Fruit fly (Drosophila melanogaster) whole organism, embryonic: Measurements from ENCODE around the gene CG2865.

ENCODE experiments used
- Antp ChIP-seq: fragments of 200-800 bp; sonication (Bioruptor generic); optimal IDR thresholded peaks from 3 replicates; lab custom pipeline; 2016; ENCODE audit warnings: missing biosample characterization, missing genetic modification characterization
- BtbVII ChIP-seq: fragments of 200-800 bp; sonication (Bioruptor generic); optimal IDR thresholded peaks from 3 replicates; lab custom pipeline; 2017; ENCODE audit warnings: missing biosample characterization, mild to moderate bottlenecking, missing genetic modification characterization
- CG10267 ChIP-seq: fragments of 200-800 bp; sonication (Bioruptor generic); optimal IDR thresholded peaks from 2 replicates; lab custom pipeline; 2018; ENCODE audit warnings: missing biosample characterization, mild to moderate bottlenecking, missing genetic modification characterization, moderate library complexity
- CG10274 ChIP-seq: fragments of 200-800 bp; sonication (Bioruptor generic); optimal IDR thresholded peaks from 3 replicates; lab custom pipeline; 2017; ENCODE audit warnings: missing biosample characterization, mild to moderate bottlenecking, missing genetic modification characterization
- CG11723 ChIP-seq: fragments of 200-800 bp; sonication (Bioruptor generic); optimal IDR thresholded peaks from 2 replicates; lab custom pipeline; 2017; ENCODE audit warnings: missing biosample characterization, mild to moderate bottlenecking, missing genetic modification characterization
- CG12391 ChIP-seq: fragments of 200-800 bp; sonication (Bioruptor generic); optimal IDR thresholded peaks from 3 replicates; lab custom pipeline; 2018; ENCODE audit warnings: missing biosample characterization, mild to moderate bottlenecking, missing genetic modification characterization, moderate library complexity
- CG13296 ChIP-seq: fragments of 200-800 bp; sonication (Bioruptor generic); optimal IDR thresholded peaks from 3 replicates; lab custom pipeline; 2018; ENCODE audit warnings: missing biosample characterization, mild to moderate bottlenecking, missing genetic modification characterization
- CG14667 ChIP-seq: fragments of 200-800 bp; sonication (Bioruptor generic); IDR thresholded peaks from 2 replicates; pipeline ENCODE4 v1.3.6; 2022; ENCODE audit warnings: missing biosample characterization, missing genetic modification characterization
- CG15601 ChIP-seq: fragments of 200-800 bp; sonication (Bioruptor generic); optimal IDR thresholded peaks from 3 replicates; lab custom pipeline; 2019; ENCODE audit warnings: missing biosample characterization, mild to moderate bottlenecking, missing genetic modification characterization, moderate library complexity
- CG15696 ChIP-seq: fragments of 200-800 bp; sonication (Bioruptor generic); optimal IDR thresholded peaks from 2 replicates; lab custom pipeline; 2019; ENCODE audit warnings: missing biosample characterization, mild to moderate bottlenecking, missing genetic modification characterization, moderate library complexity
- CG16813 ChIP-seq: fragments of 200-800 bp; sonication (Bioruptor generic); IDR thresholded peaks from 3 replicates; pipeline ENCODE4 v1.3.6; 2022; ENCODE audit warnings: missing biosample characterization, missing genetic modification characterization; ENCODE audit not compliant: partially characterized antibody
- CG17829 ChIP-seq: fragments of 200-800 bp; optimal IDR thresholded peaks from 2 replicates; lab custom pipeline; 2019; ENCODE audit warnings: missing biosample characterization, mild to moderate bottlenecking, missing genetic modification characterization, moderate library complexity
- CG18476 ChIP-seq: fragments of 200-800 bp; sonication (Bioruptor generic); optimal IDR thresholded peaks from 2 replicates; lab custom pipeline; 2016; ENCODE audit warnings: missing biosample characterization, mild to moderate bottlenecking, missing genetic modification characterization
- CG18764 ChIP-seq: fragments of 200-800 bp; sonication (Bioruptor generic); optimal IDR thresholded peaks from 3 replicates; lab custom pipeline; 2016; ENCODE audit warnings: missing biosample characterization, missing genetic modification characterization
- CG4424 ChIP-seq: fragments of 200-800 bp; sonication (Bioruptor generic); optimal IDR thresholded peaks from 3 replicates; lab custom pipeline; 2016; ENCODE audit warnings: missing biosample characterization, missing genetic modification characterization
- CG7357 ChIP-seq: fragments of 200-800 bp; sonication (Bioruptor generic); IDR thresholded peaks from 3 replicates; pipeline ENCODE4 v1.3.6; 2022; ENCODE audit warnings: missing biosample characterization, missing genetic modification characterization
- CG7556 ChIP-seq: fragments of 200-800 bp; sonication (Bioruptor generic); optimal IDR thresholded peaks from 2 replicates; lab custom pipeline; 2017; ENCODE audit warnings: missing biosample characterization, mild to moderate bottlenecking, missing genetic modification characterization
- CG8388 ChIP-seq: fragments of 200-800 bp; sonication (Bioruptor generic); optimal IDR thresholded peaks from 2 replicates; lab custom pipeline; 2019; ENCODE audit warnings: missing biosample characterization, mild to moderate bottlenecking, missing genetic modification characterization, moderate library complexity
- CG8478 ChIP-seq: fragments of >200 bp; optimal IDR thresholded peaks from 2 replicates; lab custom pipeline; 2018
- CG9215 ChIP-seq: fragments of 200-800 bp; sonication (Bioruptor generic); IDR thresholded peaks from 2 replicates; pipeline ENCODE4 v1.3.6; 2022; ENCODE audit warnings: missing biosample characterization, missing genetic modification characterization
- CG9817 ChIP-seq: fragments of 200-800 bp; sonication (Bioruptor generic); optimal IDR thresholded peaks from 2 replicates; lab custom pipeline; 2018; ENCODE audit warnings: missing biosample characterization, mild to moderate bottlenecking, missing genetic modification characterization, moderate library complexity
- CG9932 ChIP-seq: fragments of 200-800 bp; sonication (Bioruptor generic); IDR thresholded peaks from 2 replicates; pipeline ENCODE4 v1.3.6; 2022; ENCODE audit warnings: missing biosample characterization, missing genetic modification characterization
- D19B ChIP-seq: fragments of 200-800 bp; sonication (Bioruptor generic); optimal IDR thresholded peaks from 2 replicates; lab custom pipeline; 2017; ENCODE audit warnings: missing biosample characterization, mild to moderate bottlenecking, missing genetic modification characterization
- Deaf1 ChIP-seq: fragments of 200-800 bp; optimal IDR thresholded peaks from 3 replicates; lab custom pipeline; 2019; ENCODE audit warnings: missing biosample characterization, mild to moderate bottlenecking, missing genetic modification characterization, moderate library complexity
- E2f1 ChIP-seq: fragments of 200-800 bp; sonication (Bioruptor generic); IDR thresholded peaks from 2 replicates; pipeline ENCODE4 v1.3.6; 2022; ENCODE audit warnings: missing biosample characterization, missing genetic modification characterization
- Gug ChIP-seq: fragments of 200-800 bp; sonication (Bioruptor generic); IDR thresholded peaks from 4 replicates; pipeline ENCODE4 v1.3.6; 2022; ENCODE audit warnings: missing biosample characterization, missing genetic modification characterization
- HLH54F ChIP-seq: fragments of 200-800 bp; sonication (Bioruptor generic); optimal IDR thresholded peaks from 3 replicates; lab custom pipeline; 2016; ENCODE audit warnings: missing biosample characterization, missing genetic modification characterization
- Hr78 ChIP-seq, 2 experiments: fragments of 200-800 bp in 1 of 2; fragments of >200 bp in 1 of 2; sonication (Bioruptor generic) in 1 of 2; optimal IDR thresholded peaks; 2 replicates each; lab custom pipeline; 2017 to 2019; ENCODE audit warnings: missing biosample characterization in 2 of 2, missing genetic modification characterization in 2 of 2, mild to moderate bottlenecking in 1 of 2, moderate library complexity in 1 of 2
- Mad ChIP-seq: fragments of 200-800 bp; sonication (Bioruptor generic); optimal IDR thresholded peaks from 2 replicates; lab custom pipeline; 2016; ENCODE audit warnings: missing biosample characterization, missing genetic modification characterization
- NC2α ChIP-seq: fragments of 200-800 bp; sonication (Bioruptor generic); optimal IDR thresholded peaks from 2 replicates; lab custom pipeline; 2016; ENCODE audit warnings: missing biosample characterization, missing genetic modification characterization
- Neu2 ChIP-seq: fragments of 200-800 bp; sonication (Bioruptor generic); optimal IDR thresholded peaks from 3 replicates; lab custom pipeline; 2016; ENCODE audit warnings: missing biosample characterization, missing genetic modification characterization, borderline replicate concordance
- Vsx1 ChIP-seq: fragments of 200-800 bp; sonication (Bioruptor generic); optimal IDR thresholded peaks from 2 replicates; lab custom pipeline; 2017; ENCODE audit warnings: missing biosample characterization, mild to moderate bottlenecking, missing genetic modification characterization, missing genetic modification reagents
- abd-A ChIP-seq: fragments of 200-800 bp; sonication (Bioruptor generic); optimal IDR thresholded peaks from 3 replicates; lab custom pipeline; 2019; ENCODE audit warnings: missing biosample characterization, mild to moderate bottlenecking, missing genetic modification characterization, moderate library complexity
- bsh ChIP-seq, 2 experiments: fragments of 200-800 bp; sonication (Bioruptor generic); optimal IDR thresholded peaks; 2 replicates each; lab custom pipeline; 2017 to 2018; ENCODE audit warnings: mild to moderate bottlenecking in 2 of 2, missing biosample characterization in 2 of 2, missing genetic modification characterization in 2 of 2, moderate library complexity in 1 of 2
- chinmo ChIP-seq: fragments of 200-800 bp; sonication (Bioruptor generic); IDR thresholded peaks from 4 replicates; pipeline ENCODE4 v1.3.6; 2022; ENCODE audit warnings: missing biosample characterization, missing genetic modification characterization; ENCODE audit not compliant: partially characterized antibody
- grn ChIP-seq: fragments of 200-800 bp; sonication (Bioruptor generic); optimal IDR thresholded peaks from 3 replicates; lab custom pipeline; 2017; ENCODE audit warnings: missing biosample characterization, missing genetic modification characterization
- h ChIP-seq: fragments of >200 bp; optimal IDR thresholded peaks from 2 replicates; lab custom pipeline; 2017
- hbn ChIP-seq: fragments of 200-800 bp; sonication (Bioruptor generic); IDR thresholded peaks from 2 replicates; pipeline ENCODE4 v1.3.6; 2022; ENCODE audit warnings: missing biosample characterization, missing genetic modification characterization; ENCODE audit not compliant: partially characterized antibody
- jumu ChIP-seq: fragments of 200-800 bp; sonication (Bioruptor generic); optimal IDR thresholded peaks from 3 replicates; lab custom pipeline; 2016; ENCODE audit warnings: missing biosample characterization, missing genetic modification characterization
- kay ChIP-seq: fragments of 200-800 bp; sonication (Bioruptor generic); optimal IDR thresholded peaks from 2 replicates; lab custom pipeline; 2016; ENCODE audit warnings: missing biosample characterization, missing genetic modification characterization
- lmd ChIP-seq: fragments of 200-800 bp; sonication (Bioruptor generic); IDR thresholded peaks from 2 replicates; pipeline ENCODE4 v1.3.6; 2022; ENCODE audit warnings: missing biosample characterization, missing genetic modification characterization
- nau ChIP-seq: fragments of 200-800 bp; sonication (Bioruptor generic); optimal IDR thresholded peaks from 3 replicates; lab custom pipeline; 2017; ENCODE audit warnings: missing biosample characterization, mild to moderate bottlenecking, missing genetic modification characterization, missing genetic modification reagents
- prd ChIP-seq, 3 experiments: fragments of >200 bp in 2 of 3; fragments of 200-800 bp in 1 of 3; sonication (Bioruptor generic) in 1 of 3; optimal IDR thresholded peaks in 2 of 3; IDR thresholded peaks in 1 of 3; 2 replicates in 2 of 3; 3 replicates in 1 of 3; pipeline versions ENCODE4 v1.3.6 to Lab custom; 2017 to 2022; ENCODE audit warnings: missing biosample characterization in 1 of 3, missing genetic modification characterization in 1 of 3
- pum ChIP-seq: fragments of 200-800 bp; sonication (Bioruptor generic); optimal IDR thresholded peaks from 2 replicates; lab custom pipeline; 2016; ENCODE audit warnings: missing biosample characterization, missing genetic modification characterization
- run ChIP-seq: fragments of 200-800 bp; sonication (Bioruptor generic); optimal IDR thresholded peaks from 3 replicates; lab custom pipeline; 2018; ENCODE audit warnings: missing biosample characterization, mild to moderate bottlenecking, missing genetic modification characterization
- sens ChIP-seq: fragments of 200-800 bp; sonication (Bioruptor generic); peaks from one replicate; lab custom pipeline; 2016; ENCODE audit warnings: missing biosample characterization, missing genetic modification characterization
- shn ChIP-seq: fragments of 200-800 bp; sonication (Bioruptor generic); optimal IDR thresholded peaks from 3 replicates; lab custom pipeline; 2016; ENCODE audit warnings: missing biosample characterization, missing genetic modification characterization
- tio ChIP-seq: fragments of 200-800 bp; sonication (Bioruptor generic); optimal IDR thresholded peaks from 2 replicates; lab custom pipeline; 2017; ENCODE audit warnings: missing biosample characterization, missing genetic modification characterization, inconsistent platforms
- wdn ChIP-seq: fragments of 200-800 bp; sonication (Bioruptor generic); IDR thresholded peaks from 2 replicates; pipeline ENCODE4 v1.3.6; 2022; ENCODE audit warnings: missing biosample characterization, missing genetic modification characterization
- yki ChIP-seq: fragments of >200 bp; optimal IDR thresholded peaks from 3 replicates; lab custom pipeline; 2018

Gene CG2865

dm6 chrX:2321900-2322555, 28.8 kb upstream of the CG2865 start (continued):
- peak; percentile 24 for TF ChIP-seq HLH54F (GFP tag; lab: Kevin White, UChicago)
- no peak for TF ChIP-seq CG8388 (GFP tag; lab: Kevin White, UChicago)
- no peak for TF ChIP-seq yki (lab: Kevin White, UChicago)
- TF ChIP-seq D19B (GFP tag; lab: Kevin White, UChicago): no peak
- no peak for TF ChIP-seq CG16813 (GFP tag; lab: Robert Waterston, UW)
- TF ChIP-seq sens (GFP tag; lab: Kevin White, UChicago): peak; percentile 84
- TF ChIP-seq nau (GFP tag; lab: Kevin White, UChicago): no peak
- 0 out of 3 replicates have a peak, but pooled peaks have one; percentile 47 for TF ChIP-seq CG7357 (GFP tag; lab: Robert Waterston, UW)
- no peak for TF ChIP-seq CG10274 (GFP tag; lab: Kevin White, UChicago)
- peak; percentile 47 for TF ChIP-seq shn (GFP tag; lab: Kevin White, UChicago)
- peak; percentile 27 for TF ChIP-seq tio (GFP tag; lab: Kevin White, UChicago)
- TF ChIP-seq CG15696: no peak
- peak; percentile 13 for TF ChIP-seq NC2α (GFP tag; lab: Kevin White, UChicago)
- peak; percentile 51 for TF ChIP-seq CG12391 (tag; lab: Kevin White, UChicago)
- no peak for TF ChIP-seq abd-A (tag; lab: Kevin White, UChicago)
- TF ChIP-seq Deaf1 (tag; lab: Kevin White, UChicago): no peak
- TF ChIP-seq Gug: peak; percentile 76; the same call in 3 of the 4 replicates
- TF ChIP-seq hbn (GFP tag; lab: Robert Waterston, UW): no peak
- no peak for TF ChIP-seq CG11723 (GFP tag; lab: Kevin White, UChicago)
- no peak for TF ChIP-seq CG10267
- peak; percentile 66 for TF ChIP-seq Antp (GFP tag; lab: Kevin White, UChicago)
- no peak for TF ChIP-seq CG8478
- no peak for TF ChIP-seq pum (GFP tag; lab: Kevin White, UChicago)
- TF ChIP-seq prd (optimal IDR thresholded peaks at IDR 0.05; lab: Kevin White, UChicago): no peak
- TF ChIP-seq prd (GFP tag; IDR thresholded peaks at IDR 0.05; lab: Robert Waterston, UW): peak; percentile 90
- no peak for TF ChIP-seq chinmo (GFP tag; lab: Robert Waterston, UW)
- TF ChIP-seq BtbVII (GFP tag; lab: Kevin White, UChicago): no peak
- TF ChIP-seq E2f1: 0 out of 2 replicates have a peak, but pooled peaks have one; percentile 34
- TF ChIP-seq wdn (GFP tag; lab: Robert Waterston, UW): 0 out of 2 replicates have a peak, but pooled peaks have one; percentile 23
- peak; percentile 0 for TF ChIP-seq CG18476
- no peak for TF ChIP-seq CG18764 (GFP tag; lab: Kevin White, UChicago)
- no peak for TF ChIP-seq Hr78 (GFP tag; optimal IDR thresholded peaks at IDR 0.05; lab: Kevin White, UChicago)
- TF ChIP-seq CG7556 (GFP tag; lab: Kevin White, UChicago): peak; percentile 57
- no peak for TF ChIP-seq Vsx1 (GFP tag; lab: Kevin White, UChicago)
- peak; percentile 53 to 76 for TF ChIP-seq bsh (GFP tag; optimal IDR thresholded peaks at IDR 0.05; lab: Kevin White, UChicago)
- TF ChIP-seq CG15601 (tag; lab: Kevin White, UChicago): no peak
- TF ChIP-seq CG14667: peak; percentile 34; the same call in 1 of the 2 replicates
- TF ChIP-seq Neu2 (GFP tag; lab: Kevin White, UChicago): no peak
- no peak for TF ChIP-seq CG13296 (GFP tag; lab: Kevin White, UChicago)
- no peak for TF ChIP-seq run (tag; lab: Kevin White, UChicago)
- TF ChIP-seq grn (GFP tag; lab: Kevin White, UChicago): no peak
- TF ChIP-seq Mad: no peak
- TF ChIP-seq CG9817 (tag; lab: Kevin White, UChicago): peak; percentile 41
- peak; percentile 20 for TF ChIP-seq CG4424 (GFP tag; lab: Kevin White, UChicago)
- no peak for TF ChIP-seq kay (GFP tag; lab: Kevin White, UChicago)
- no peak for TF ChIP-seq CG9215 (GFP tag; lab: Robert Waterston, UW)
- peak; percentile 5 for TF ChIP-seq CG17829 (tag; lab: Kevin White, UChicago)
- TF ChIP-seq lmd (GFP tag; lab: Robert Waterston, UW): peak; percentile 67
- peak; percentile 0 for TF ChIP-seq jumu (GFP tag; lab: Kevin White, UChicago)
- no peak for TF ChIP-seq h
- peak; percentile 57 for TF ChIP-seq CG9932
